Worm (Caenorhabditis elegans) whole organism, dauer: ENCODE data around the gene prx-2.

Experiments used
- unc-62 ChIP-seq: sonication (generic microtip); optimal IDR thresholded peaks from 2 replicates; lab custom pipeline; 2017; ENCODE audit warnings: missing biosample characterization, missing genetic modification reagents, missing genetic modification characterization

prx-2 gene

DNA sequence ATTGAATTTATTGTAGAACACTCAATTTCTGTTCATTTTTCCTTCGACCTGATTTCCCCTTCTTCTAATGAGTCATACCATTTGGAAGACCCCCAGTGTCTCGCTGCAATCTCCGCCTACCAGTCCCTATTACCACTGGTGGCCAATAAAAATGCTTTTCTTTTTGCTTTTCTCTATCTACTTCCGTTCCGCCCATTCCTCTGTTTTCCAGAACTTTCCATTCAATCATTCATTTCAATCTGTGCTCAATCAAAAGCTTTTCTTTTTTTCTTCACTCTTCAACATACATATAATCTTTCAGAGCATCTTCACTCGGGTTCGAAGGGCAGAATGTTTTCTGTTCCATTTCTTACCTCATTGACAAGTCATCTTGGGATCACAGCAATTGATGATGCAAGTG, 29.6 kb downstream of the prx-2 start, which contains the start of gene inx-8:
inx-8 (plus strand) TSS at position 301 of the 400 bp plus-strand sequence.
- no peak for TF ChIP-seq unc-62 (GFP tag; lab: Kevin White, UChicago)

- TF ChIP-seq unc-62 (GFP tag; lab: Kevin White, UChicago) = no peak
These were observed 32.1 kb downstream of the prx-2 start, which contains the start of gene inx-9 for ce11 chrIV:11676054-11676453. TSS of gene inx-9 (plus strand) at chrIV:11676354.

DNA sequence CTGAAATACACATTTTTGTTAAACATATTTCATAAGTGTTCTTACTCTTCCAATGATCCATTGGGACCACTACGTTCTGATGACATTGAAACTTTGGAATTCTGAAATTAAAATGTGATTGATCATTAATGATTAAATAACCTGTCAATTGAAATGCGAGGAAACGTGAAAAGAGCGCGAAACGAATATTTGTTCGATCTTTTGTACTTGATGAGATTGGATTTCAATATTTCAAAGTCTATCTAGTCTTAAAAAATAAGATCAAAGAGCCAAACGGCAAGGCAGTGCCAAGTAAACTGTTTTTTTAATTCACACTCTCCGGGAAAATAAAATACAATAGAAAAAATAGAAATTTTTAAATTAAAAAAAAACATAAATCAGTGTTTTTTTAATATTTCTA, 38.0 kb downstream of the prx-2 start, which contains the start of gene ZK792.4:
ZK792.4 (minus strand) TSS at position 101 of the 400 bp plus-strand sequence.
- TF ChIP-seq unc-62 (GFP tag; lab: Kevin White, UChicago) = no peak

DNA sequence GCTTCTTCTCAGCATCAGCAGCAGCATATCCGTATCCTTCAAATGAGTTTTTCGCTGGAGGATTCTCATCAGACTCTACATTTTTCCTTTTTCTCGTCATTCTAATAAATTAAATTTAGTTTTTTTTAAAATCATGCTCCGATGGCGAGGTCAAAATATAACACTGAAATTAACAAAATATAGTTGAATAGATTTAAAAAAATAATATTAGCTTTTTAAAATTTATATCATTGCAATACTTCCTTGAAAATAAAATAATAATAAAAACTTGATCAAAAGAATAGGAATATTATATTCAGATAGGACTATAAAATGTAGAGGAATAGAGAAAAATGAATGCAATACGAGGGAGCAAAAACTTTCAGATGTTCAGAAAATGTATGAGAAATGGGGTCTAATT, 44.1 kb downstream of the prx-2 start, which contains the start of gene ZK792.5:
ZK792.5 (minus strand) TSS at position 101 of the 400 bp plus-strand sequence.
- no peak for TF ChIP-seq unc-62 (GFP tag; lab: Kevin White, UChicago)

ce11 chrIV:11690988-11691387, 47.1 kb downstream of the prx-2 start, which contains the start of gene let-60:
TSS of gene let-60 (minus strand) at chrIV:11691088.
- no peak for TF ChIP-seq unc-62 (GFP tag; lab: Kevin White, UChicago)

DNA sequence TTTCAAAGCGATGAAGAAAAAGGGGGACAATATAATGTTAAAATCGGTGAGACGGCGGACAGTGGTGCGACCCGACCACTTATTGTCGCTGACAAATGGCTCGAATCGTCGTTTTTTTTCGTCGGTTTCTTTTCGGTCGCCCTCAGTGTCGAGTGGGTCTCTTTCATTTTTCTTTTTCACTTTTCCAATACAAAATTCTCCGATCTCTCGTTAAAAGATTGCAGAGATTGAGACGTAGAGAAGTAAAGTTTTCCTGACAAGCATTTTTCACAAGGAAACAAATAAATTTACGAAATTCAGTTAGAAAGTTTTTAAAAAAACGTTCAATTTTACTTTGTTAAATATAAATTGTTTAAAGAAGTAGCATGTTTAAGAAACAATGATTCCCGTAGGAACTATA, 47.6 kb downstream of the prx-2 start:
- no peak for TF ChIP-seq unc-62 (GFP tag; lab: Kevin White, UChicago)

ce11 chrIV:11692071-11692673, 48.2 kb downstream of the prx-2 start:
- no peak for TF ChIP-seq unc-62 (GFP tag; lab: Kevin White, UChicago)

DNA sequence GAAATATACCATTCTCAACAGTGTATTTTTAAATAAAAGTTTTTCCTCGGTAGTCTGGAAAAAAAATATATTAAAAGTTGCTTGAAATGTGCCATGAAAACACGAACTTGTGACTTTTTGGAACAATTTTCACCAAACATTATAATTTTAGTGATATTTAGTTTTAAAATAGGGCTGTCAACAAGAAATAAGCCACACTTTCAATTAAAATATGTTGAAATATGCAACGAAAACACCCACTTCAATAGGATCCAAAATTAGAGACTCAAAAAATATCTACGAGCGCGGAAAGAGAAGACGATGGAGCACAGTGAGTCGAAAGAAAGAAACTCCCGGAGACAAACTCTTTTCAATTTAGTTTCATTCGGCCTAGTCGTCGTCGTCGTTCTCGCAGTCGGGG, 49.6 kb downstream of the prx-2 start, which contains the start of gene ZK792.12:
ZK792.12 (plus strand) TSS at position 301 of the 400 bp plus-strand sequence.
- TF ChIP-seq unc-62 (GFP tag; lab: Kevin White, UChicago) = no peak

- TF ChIP-seq unc-62 (GFP tag; lab: Kevin White, UChicago) = no peak
These were observed 50.2 kb downstream of the prx-2 start, which contains the start of gene ZK792.7 for ce11 chrIV:11694143-11694542. TSS of gene ZK792.7 (plus strand) at chrIV:11694443.

DNA sequence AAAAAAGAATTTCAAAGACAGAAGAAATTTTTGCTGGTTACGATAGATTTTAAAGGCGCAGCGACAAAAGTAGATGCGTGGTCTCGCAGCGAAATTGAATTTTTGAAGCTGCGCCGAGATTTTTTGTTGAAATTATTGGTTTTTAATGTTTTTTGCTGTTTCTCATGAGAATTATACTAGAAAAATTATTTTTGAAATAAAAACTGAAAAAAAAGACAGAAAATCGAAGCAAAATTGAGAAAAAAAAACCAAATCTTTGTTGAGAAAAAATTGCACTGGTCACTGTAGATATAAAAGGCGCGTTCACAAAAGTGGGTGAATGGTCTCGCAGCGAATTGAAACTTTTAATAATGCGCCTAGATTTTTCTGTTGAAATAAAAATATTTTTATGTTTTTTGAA, 51.7 kb downstream of the prx-2 start:
- TF ChIP-seq unc-62 (GFP tag; lab: Kevin White, UChicago) = no peak
